Fruit fly (Drosophila melanogaster) whole organism, embryonic: Measurements from ENCODE around the gene Cp18.

ENCODE experiments used
- Asciz ChIP-seq: fragments of 200-800 bp; sonication (Bioruptor generic); optimal IDR thresholded peaks from 2 replicates; lab custom pipeline; 2017; ENCODE audit warnings: missing biosample characterization, mild to moderate bottlenecking, missing genetic modification characterization, missing genetic modification reagents
- Atf3 ChIP-seq: fragments of 200-800 bp; sonication (Bioruptor generic); optimal IDR thresholded peaks from 3 replicates; lab custom pipeline; 2016; ENCODE audit warnings: missing biosample characterization, missing genetic modification characterization
- Bdp1 ChIP-seq: fragments of 200-800 bp; sonication (Bioruptor generic); optimal IDR thresholded peaks from 3 replicates; lab custom pipeline; 2016; ENCODE audit warnings: missing biosample characterization, missing genetic modification characterization
- Blimp-1 ChIP-seq: fragments of 200-800 bp; sonication (Bioruptor generic); optimal IDR thresholded peaks from 3 replicates; lab custom pipeline; 2018; ENCODE audit warnings: missing biosample characterization, missing genetic modification characterization, mild to moderate bottlenecking, moderate library complexity, missing genetic modification reagents
- CG10654 ChIP-seq: fragments of 200-800 bp; sonication (Bioruptor generic); optimal IDR thresholded peaks from 2 replicates; lab custom pipeline; 2016; ENCODE audit warnings: missing biosample characterization, missing genetic modification characterization
- CG14710 ChIP-seq: fragments of 200-800 bp; sonication (Bioruptor generic); optimal IDR thresholded peaks from 3 replicates; lab custom pipeline; 2019; ENCODE audit warnings: missing biosample characterization, mild to moderate bottlenecking, missing genetic modification characterization, moderate library complexity
- CG31224 ChIP-seq: fragments of 200-800 bp; sonication (Bioruptor generic); IDR thresholded peaks from 2 replicates; pipeline ENCODE4 v1.3.6; 2022; ENCODE audit warnings: missing biosample characterization, missing genetic modification characterization
- CG31365 ChIP-seq: fragments of 200-800 bp; sonication (Bioruptor generic); optimal IDR thresholded peaks from 2 replicates; lab custom pipeline; 2018; ENCODE audit warnings: missing biosample characterization, mild to moderate bottlenecking, missing genetic modification characterization
- CG32767 ChIP-seq: fragments of 200-800 bp; sonication (Bioruptor generic); IDR thresholded peaks from 2 replicates; pipeline ENCODE4 v1.3.6; 2022; ENCODE audit warnings: missing biosample characterization, missing genetic modification characterization
- CG3995 ChIP-seq: fragments of 200-800 bp; sonication (Bioruptor generic); optimal IDR thresholded peaks from 3 replicates; lab custom pipeline; 2016; ENCODE audit warnings: missing biosample characterization, missing genetic modification characterization
- CG4404 ChIP-seq: fragments of 200-800 bp; sonication (Bioruptor generic); IDR thresholded peaks from 2 replicates; pipeline ENCODE4 v1.3.6; 2022; ENCODE audit warnings: missing biosample characterization, missing genetic modification characterization
- CG4820 ChIP-seq: fragments of 200-800 bp; sonication (Bioruptor generic); optimal IDR thresholded peaks from 3 replicates; lab custom pipeline; 2016; ENCODE audit warnings: missing biosample characterization, missing genetic modification characterization
- CG6689 ChIP-seq: fragments of 200-800 bp; sonication (Bioruptor generic); IDR thresholded peaks from 2 replicates; pipeline ENCODE4 v1.3.6; 2022; ENCODE audit warnings: missing biosample characterization, missing genetic modification characterization
- CG6854 ChIP-seq: fragments of 200-800 bp; sonication (Bioruptor generic); optimal IDR thresholded peaks from 3 replicates; lab custom pipeline; 2017; ENCODE audit warnings: missing biosample characterization, mild to moderate bottlenecking, missing genetic modification characterization
- CG9727 ChIP-seq: fragments of 200-800 bp; sonication (Bioruptor generic); optimal IDR thresholded peaks from 3 replicates; lab custom pipeline; 2017; ENCODE audit warnings: missing biosample characterization, mild to moderate bottlenecking, missing genetic modification characterization
- Deaf1 ChIP-seq: fragments of 200-800 bp; optimal IDR thresholded peaks from 3 replicates; lab custom pipeline; 2019; ENCODE audit warnings: missing biosample characterization, mild to moderate bottlenecking, missing genetic modification characterization, moderate library complexity
- Dip3 ChIP-seq: fragments of 200-800 bp; sonication (Bioruptor generic); optimal IDR thresholded peaks from 3 replicates; lab custom pipeline; 2016; ENCODE audit warnings: missing biosample characterization, missing genetic modification characterization
- Doc2 ChIP-seq: fragments of 200-800 bp; sonication (Bioruptor generic); IDR thresholded peaks from 2 replicates; pipeline ENCODE4 v1.3.6; 2022; ENCODE audit warnings: missing biosample characterization, missing genetic modification characterization
- GATAe ChIP-seq: fragments of 200-800 bp; sonication (Bioruptor generic); conservative IDR thresholded peaks from 2 replicates; pipeline ENCODE4 v1.3.6; 2022; ENCODE audit warnings: missing biosample characterization, missing genetic modification characterization
- H15 ChIP-seq: fragments of 200-800 bp; sonication (Bioruptor generic); IDR thresholded peaks from 3 replicates; pipeline ENCODE4 v1.3.6; 2022; ENCODE audit warnings: missing biosample characterization, missing genetic modification characterization
- Jarid2 ChIP-seq: fragments of 200-800 bp; sonication (Bioruptor generic); optimal IDR thresholded peaks from 3 replicates; lab custom pipeline; 2017; ENCODE audit warnings: mild to moderate bottlenecking, missing biosample characterization, missing genetic modification reagents, missing genetic modification characterization
- Lpt ChIP-seq: fragments of >200 bp; optimal IDR thresholded peaks from 2 replicates; lab custom pipeline; 2018; ENCODE audit warnings: missing biosample characterization, missing genetic modification characterization
- NC2α ChIP-seq: fragments of 200-800 bp; sonication (Bioruptor generic); optimal IDR thresholded peaks from 2 replicates; lab custom pipeline; 2016; ENCODE audit warnings: missing biosample characterization, missing genetic modification characterization
- Nf-YA ChIP-seq: fragments of 200-800 bp; sonication (Bioruptor generic); IDR thresholded peaks from 2 replicates; pipeline ENCODE4 v1.3.6; 2022; ENCODE audit warnings: missing biosample characterization, missing genetic modification characterization
- Rx ChIP-seq: fragments of 200-800 bp; sonication (Bioruptor generic); IDR thresholded peaks from 2 replicates; pipeline ENCODE4 v1.3.6; 2022; ENCODE audit warnings: missing biosample characterization, missing genetic modification characterization
- Stat92E ChIP-seq, 3 experiments: fragments of >200 bp in 2 of 3; fragments of 200-800 bp in 1 of 3; sonication (Bioruptor generic) in 1 of 3; optimal IDR thresholded peaks; 2 replicates each; lab custom pipeline; 2017 to 2019; ENCODE audit warnings: missing biosample characterization in 3 of 3, missing genetic modification characterization in 3 of 3, mild to moderate bottlenecking in 1 of 3, moderate library complexity in 1 of 3
- ash1 ChIP-seq: fragments of 200-800 bp; sonication (Bioruptor generic); optimal IDR thresholded peaks from 2 replicates; lab custom pipeline; 2018; ENCODE audit warnings: missing biosample characterization, mild to moderate bottlenecking, missing genetic modification characterization
- esg ChIP-seq: fragments of 200-800 bp; sonication (Bioruptor generic); conservative IDR thresholded peaks from 2 replicates; pipeline ENCODE4 v1.3.6; 2022; ENCODE audit warnings: missing biosample characterization, missing genetic modification characterization
- exex ChIP-seq: fragments of 200-800 bp; sonication (Bioruptor generic); optimal IDR thresholded peaks from 4 replicates; lab custom pipeline; 2018; ENCODE audit warnings: missing biosample characterization, mild to moderate bottlenecking, missing genetic modification characterization, moderate library complexity
- fd102C ChIP-seq: fragments of 200-800 bp; sonication (Bioruptor generic); optimal IDR thresholded peaks from 2 replicates; lab custom pipeline; 2018; ENCODE audit warnings: missing biosample characterization, mild to moderate bottlenecking, missing genetic modification characterization, moderate library complexity
- ftz-f1 ChIP-seq: fragments of 200-800 bp; sonication (Bioruptor generic); optimal IDR thresholded peaks from 2 replicates; lab custom pipeline; 2016; ENCODE audit warnings: missing biosample characterization, missing genetic modification characterization
- gcm ChIP-seq: fragments of 200-800 bp; sonication (Bioruptor generic); optimal IDR thresholded peaks from 2 replicates; lab custom pipeline; 2019; ENCODE audit warnings: missing biosample characterization, mild to moderate bottlenecking, missing genetic modification characterization, moderate library complexity
- gem ChIP-seq: fragments of 200-800 bp; sonication (Bioruptor generic); optimal IDR thresholded peaks from 2 replicates; lab custom pipeline; 2019; ENCODE audit warnings: missing biosample characterization, mild to moderate bottlenecking, missing genetic modification characterization, moderate library complexity
- grau ChIP-seq: fragments of 200-800 bp; optimal IDR thresholded peaks from 3 replicates; lab custom pipeline; 2019; ENCODE audit warnings: missing biosample characterization, mild to moderate bottlenecking, missing genetic modification characterization, moderate library complexity
- hb ChIP-seq: fragments of 200-800 bp; sonication (Bioruptor generic); IDR thresholded peaks from 3 replicates; pipeline ENCODE4 v1.3.6; 2022; ENCODE audit warnings: missing biosample characterization, missing genetic modification characterization; ENCODE audit not compliant: partially characterized antibody
- inv ChIP-seq: fragments of 200-800 bp; sonication (Bioruptor generic); IDR thresholded peaks from 2 replicates; pipeline ENCODE4 v1.3.6; 2022; ENCODE audit warnings: missing biosample characterization, missing genetic modification characterization; ENCODE audit not compliant: partially characterized antibody
- klu ChIP-seq: fragments of 200-800 bp; sonication (Bioruptor generic); IDR thresholded peaks from 2 replicates; pipeline ENCODE4 v1.3.6; 2022; ENCODE audit warnings: missing biosample characterization, missing genetic modification characterization
- maf-S ChIP-seq: fragments of 200-800 bp; sonication (Bioruptor generic); optimal IDR thresholded peaks from 2 replicates; lab custom pipeline; 2016; ENCODE audit warnings: missing biosample characterization, missing genetic modification characterization
- mam ChIP-seq: fragments of 200-800 bp; sonication (Bioruptor generic); optimal IDR thresholded peaks from 3 replicates; lab custom pipeline; 2016; ENCODE audit warnings: missing biosample characterization, missing genetic modification characterization
- oc ChIP-seq: fragments of 200-800 bp; sonication (Bioruptor generic); optimal IDR thresholded peaks from 2 replicates; lab custom pipeline; 2018; ENCODE audit warnings: missing biosample characterization, mild to moderate bottlenecking, missing genetic modification characterization, moderate library complexity
- org-1 ChIP-seq: fragments of 200-800 bp; sonication (Bioruptor generic); optimal IDR thresholded peaks from 2 replicates; lab custom pipeline; 2017; ENCODE audit warnings: missing biosample characterization, missing genetic modification characterization
- pho ChIP-seq: fragments of 200-800 bp; sonication (Bioruptor generic); optimal IDR thresholded peaks from 2 replicates; lab custom pipeline; 2016; ENCODE audit warnings: missing biosample characterization, missing genetic modification characterization
- pita ChIP-seq: fragments of 200-800 bp; sonication (Bioruptor generic); optimal IDR thresholded peaks from 2 replicates; lab custom pipeline; 2017; ENCODE audit warnings: missing biosample characterization, mild to moderate bottlenecking, missing genetic modification characterization
- ranshi ChIP-seq: fragments of 200-800 bp; sonication (Bioruptor generic); IDR thresholded peaks from 2 replicates; pipeline ENCODE4 v1.3.6; 2022; ENCODE audit warnings: missing biosample characterization, missing genetic modification characterization
- repo ChIP-seq: fragments of 200-800 bp; sonication (Bioruptor generic); optimal IDR thresholded peaks from 2 replicates; lab custom pipeline; 2016; ENCODE audit warnings: missing biosample characterization, missing genetic modification characterization
- salm ChIP-seq: fragments of 200-800 bp; sonication (Bioruptor generic); optimal IDR thresholded peaks from 2 replicates; lab custom pipeline; 2018; ENCODE audit warnings: missing biosample characterization, mild to moderate bottlenecking, missing genetic modification characterization
- sc ChIP-seq, 3 experiments: fragments of >200 bp in 2 of 3; fragments of 200-800 bp in 1 of 3; sonication (Bioruptor generic) in 1 of 3; optimal IDR thresholded peaks; 2 replicates in 2 of 3; 3 replicates in 1 of 3; lab custom pipeline; 2017; ENCODE audit warnings: mild to moderate bottlenecking in 1 of 3, missing biosample characterization in 1 of 3, missing genetic modification characterization in 1 of 3, missing genetic modification reagents in 1 of 3
- slbo ChIP-seq: fragments of 200-800 bp; sonication (Bioruptor generic); IDR thresholded peaks from 2 replicates; pipeline ENCODE4 v1.3.6; 2022; ENCODE audit warnings: missing biosample characterization, missing genetic modification characterization
- tap ChIP-seq: fragments of 200-800 bp; optimal IDR thresholded peaks from 3 replicates; lab custom pipeline; 2019; ENCODE audit warnings: missing biosample characterization, mild to moderate bottlenecking, missing genetic modification characterization, moderate library complexity
- tin ChIP-seq: fragments of 200-800 bp; sonication (Bioruptor generic); optimal IDR thresholded peaks from 3 replicates; lab custom pipeline; 2016; ENCODE audit warnings: missing biosample characterization, missing genetic modification characterization

The Cp18 gene

DNA sequence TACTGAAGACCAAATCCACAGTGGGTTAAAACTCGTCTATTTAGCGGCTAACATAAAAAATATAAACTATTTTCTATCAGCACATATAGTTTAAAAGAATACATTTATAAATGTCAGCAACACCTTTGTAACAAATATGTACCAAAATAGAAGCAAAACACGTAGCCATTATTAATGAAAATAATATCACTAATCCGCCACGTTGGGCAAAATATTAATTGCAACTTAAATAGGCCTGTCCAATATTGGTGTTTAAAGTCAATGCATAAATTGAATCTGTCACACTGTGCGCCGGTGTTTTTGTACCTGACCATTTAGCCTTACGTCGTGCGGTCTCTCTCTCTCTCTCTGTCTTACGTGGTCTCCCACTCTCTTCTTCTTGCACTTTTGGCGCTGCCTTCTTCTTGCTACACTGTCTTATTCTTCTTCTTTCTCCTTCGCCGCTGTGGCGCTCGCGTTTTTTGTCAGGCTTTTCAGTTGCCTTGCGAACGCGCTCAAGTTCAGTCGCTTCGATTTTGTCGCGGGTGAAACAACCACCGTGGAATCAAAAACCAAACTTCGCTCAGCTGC is 39.5 kb downstream of the Cp18 start (continued):
- TF ChIP-seq tin (GFP tag; lab: Kevin White, UChicago) (peak; percentile 98), Doc2 (peak; percentile 91), Atf3 (GFP tag; lab: Kevin White, UChicago) (peak; percentile 97), mam (GFP tag; lab: Kevin White, UChicago) (peak; percentile 91), Bdp1 (GFP tag; lab: Kevin White, UChicago) (peak; percentile 91), esg (GFP tag; lab: Robert Waterston, UW) (peak; percentile 99), inv (GFP tag; lab: Robert Waterston, UW) (peak; percentile 43; the same call in 1 of the 2 replicates), klu (peak; percentile 97), CG31224 (GFP tag; lab: Robert Waterston, UW) (peak; percentile 94), CG10654 (GFP tag; lab: Kevin White, UChicago) (peak; percentile 94), GATAe (GFP tag; lab: Robert Waterston, UW) (peak; percentile 87), repo (GFP tag; lab: Kevin White, UChicago) (peak; percentile 95), Dip3 (GFP tag; lab: Kevin White, UChicago) (peak; percentile 98), grau (tag; lab: Kevin White, UChicago) (peak; percentile 98), H15 (GFP tag; lab: Robert Waterston, UW) (peak; percentile 97), ranshi (GFP tag; lab: Robert Waterston, UW) (peak; percentile 97), pho (GFP tag; lab: Kevin White, UChicago) (peak; percentile 98), CG6689 (peak; percentile 99), CG4820 (GFP tag; lab: Kevin White, UChicago) (peak; percentile 97), sc (optimal IDR thresholded peaks at IDR 0.05; lab: Kevin White, UChicago) (no peak), sc (GFP tag; optimal IDR thresholded peaks at IDR 0.05; lab: Kevin White, UChicago) (peak; percentile 98), slbo (peak; percentile 98), Stat92E (GFP tag; optimal IDR thresholded peaks at IDR 0.05; lab: Kevin White, UChicago) (peak in 1 of 3 experiments; percentile 93), CG31365 (tag; lab: Kevin White, UChicago) (peak; percentile 86), ash1 (GFP tag; lab: Kevin White, UChicago) (no peak), Rx (GFP tag; lab: Robert Waterston, UW) (peak; percentile 95), CG3995 (GFP tag; lab: Kevin White, UChicago) (peak; percentile 82), org-1 (peak; percentile 99), CG6854 (GFP tag; lab: Kevin White, UChicago) (peak; percentile 89), gem (peak; percentile 99), tap (tag; lab: Kevin White, UChicago) (peak; percentile 92), exex (tag; lab: Kevin White, UChicago) (peak; percentile 60), CG14710 (peak; percentile 97), hb (peak; percentile 59; the same call in 1 of the 3 replicates), Nf-YA (GFP tag; lab: Robert Waterston, UW) (peak; percentile 90), Asciz (GFP tag; lab: Kevin White, UChicago) (peak; percentile 96), oc (peak; percentile 96), NC2α (GFP tag; lab: Kevin White, UChicago) (peak; percentile 96), CG4404 (GFP tag; lab: Robert Waterston, UW) (peak; percentile 97), maf-S (GFP tag; lab: Kevin White, UChicago) (peak; percentile 97), gcm (GFP tag; lab: Kevin White, UChicago) (peak; percentile 97), salm (tag; lab: Kevin White, UChicago) (peak; percentile 97), ftz-f1 (GFP tag; lab: Kevin White, UChicago) (peak; percentile 45), fd102C (peak; percentile 86), CG32767 (GFP tag; lab: Robert Waterston, UW) (peak; percentile 96), Jarid2 (peak; percentile 97), Blimp-1 (peak; percentile 95), Deaf1 (tag; lab: Kevin White, UChicago) (peak; percentile 82), Lpt (no peak), pita (no peak), CG9727 (GFP tag; lab: Kevin White, UChicago) (peak; percentile 91)
